Comparison of ENCODE assay signal across 2 fruit fly cellular contexts in genomic region chrX:7662425-7662824, dm6.
A peak's percentile ranks its signal among the peaks of the same experiment; 100 is the strongest.
TF ChIP-seq lines count a peak whose summit lies in the region.

No protein-coding gene starts in this region.

- no peak for TF ChIP-seq CTCF in whole organism, embryonic (GFP tag; optimal IDR thresholded peaks at IDR 0.05; lab: Kevin White, UChicago)

TF ChIP-seq in whole organism, embryonic, 481 proteins besides CTCF, POLR2A, EP300 and RAD21:
- TF ChIP-seq emc (GFP tag; optimal IDR thresholded peaks at IDR 0.05; lab: Kevin White, UChicago) (no peak), CG4360 (GFP tag; IDR thresholded peaks at IDR 0.05; lab: Robert Waterston, UW) (0 out of 2 replicates have a peak, but pooled peaks have one; percentile 38)

TF ChIP-seq in whole organism, wandering third instar larva, 38 proteins besides CTCF, POLR2A, EP300 and RAD21:
- TF ChIP-seq Dfd (GFP tag; optimal IDR thresholded peaks at IDR 0.05; lab: Kevin White, UChicago) (peak; percentile 95), HLH106 (tag; optimal IDR thresholded peaks at IDR 0.05; lab: Kevin White, UChicago) (no peak)

Comparison
In these comparisons a context has a peak if more than half of its experiments do, and no peak if none do; other contexts are left out.
1. Of the 10 proteins assayed by ChIP-seq in both whole organism, embryonic and whole organism, wandering third instar larva: peak only in whole organism, embryonic: none; only in whole organism, wandering third instar larva: Dfd; in both: none; in neither: 9.